Worm (Caenorhabditis elegans) whole organism, L1 larva: ENCODE measurements around the gene C48D1.5.

Experiments used
- C34B4.2 ChIP-seq: sonication (generic microtip); optimal IDR thresholded peaks from 2 replicates; lab custom pipeline; 2017; ENCODE audit warnings: mild to moderate bottlenecking, missing genetic modification characterization, missing compliant biosample characterization
- aly-2 ChIP-seq: fragments of 150-350 bp; optimal IDR thresholded peaks from 2 replicates; lab custom pipeline; 2014; ENCODE audit warnings: missing biosample characterization, missing genetic modification characterization
- elt-2 ChIP-seq: sonication (generic microtip); optimal IDR thresholded peaks from 2 replicates; lab custom pipeline; 2016; ENCODE audit warnings: missing genetic modification characterization, mild to moderate bottlenecking, inconsistent platforms, missing compliant biosample characterization, missing genetic modification reagents
- fkh-10 ChIP-seq: sonication (generic microtip); optimal IDR thresholded peaks from 2 replicates; lab custom pipeline; 2017; ENCODE audit warnings: missing biosample characterization, missing genetic modification reagents, missing genetic modification characterization
- hlh-4 ChIP-seq: sonication (generic microtip); optimal IDR thresholded peaks from 2 replicates; lab custom pipeline; 2016; ENCODE audit warnings: mild to moderate bottlenecking, missing genetic modification characterization, missing compliant biosample characterization
- jun-1 ChIP-seq: fragments of 150-350 bp; optimal IDR thresholded peaks from 2 replicates; lab custom pipeline; 2014; ENCODE audit warnings: missing biosample characterization, missing genetic modification reagents, missing genetic modification characterization
- lin-39 ChIP-seq: fragments of 150-350 bp; optimal IDR thresholded peaks from 2 replicates; lab custom pipeline; 2014; ENCODE audit warnings: missing biosample characterization, missing genetic modification reagents, missing genetic modification characterization
- mdl-1 ChIP-seq, 2 experiments: fragments of 150-350 bp; optimal IDR thresholded peaks; 2 replicates each; lab custom pipeline; 2014 to 2017; ENCODE audit warnings: missing biosample characterization in 2 of 2, missing genetic modification characterization in 2 of 2, inconsistent platforms in 1 of 2
- nhr-237 ChIP-seq: fragments of 150-350 bp; optimal IDR thresholded peaks from 2 replicates; lab custom pipeline; 2014; ENCODE audit warnings: missing biosample characterization, missing genetic modification characterization
- nhr-77 ChIP-seq: fragments of 150-350 bp; optimal IDR thresholded peaks from 2 replicates; lab custom pipeline; 2014; ENCODE audit warnings: missing biosample characterization, missing genetic modification characterization
- sox-4 ChIP-seq: sonication (generic microtip); optimal IDR thresholded peaks from 2 replicates; lab custom pipeline; 2016; ENCODE audit warnings: missing genetic modification characterization, missing compliant biosample characterization
- unc-62 ChIP-seq: fragments of 150-350 bp; optimal IDR thresholded peaks from 2 replicates; lab custom pipeline; 2014; ENCODE audit warnings: missing biosample characterization, missing genetic modification reagents, missing genetic modification characterization
- xbp-1 ChIP-seq: sonication (generic microtip); optimal IDR thresholded peaks from 2 replicates; lab custom pipeline; 2016; ENCODE audit warnings: missing genetic modification characterization, missing compliant biosample characterization
- ztf-11 ChIP-seq, 2 experiments: sonication (generic microtip); optimal IDR thresholded peaks; 2 replicates each; lab custom pipeline; 2016 to 2017; ENCODE audit warnings: missing genetic modification characterization in 2 of 2, missing biosample characterization in 1 of 2, missing compliant biosample characterization in 1 of 2

- TF ChIP-seq ztf-11 (tag; optimal IDR thresholded peaks at IDR 0.05; lab: Kevin White, UChicago), result no peak
- no peak for TF ChIP-seq C34B4.2 (tag; lab: Kevin White, UChicago)
- no peak for TF ChIP-seq nhr-77
- no peak for TF ChIP-seq lin-39
- no peak for TF ChIP-seq xbp-1 (tag; lab: Kevin White, UChicago)
- TF ChIP-seq fkh-10 (GFP tag; lab: Kevin White, UChicago), result no peak
- TF ChIP-seq mdl-1 (tag; optimal IDR thresholded peaks at IDR 0.05; lab: Kevin White, UChicago), result no peak
- TF ChIP-seq elt-2 (tag; lab: Kevin White, UChicago), result no peak
- TF ChIP-seq nhr-237 (tag; lab: Kevin White, UChicago), result no peak
- TF ChIP-seq aly-2, result no peak
- no peak for TF ChIP-seq unc-62 (GFP tag; lab: Kevin White, UChicago)
- TF ChIP-seq jun-1, result no peak
- TF ChIP-seq hlh-4 (tag; lab: Kevin White, UChicago), result no peak
- no peak for TF ChIP-seq sox-4
Observed at ce11 chrIV:13240842-13241143, 19.0 kb downstream of the C48D1.5 start, which contains the start of gene lin-54.
